Fruit fly (Drosophila melanogaster) whole organism, wandering third instar larva: ENCODE measurements around the gene sstn.

Experiments used
- OdsH ChIP-seq: fragments of 200-800 bp; sonication (Bioruptor generic); optimal IDR thresholded peaks from 2 replicates; lab custom pipeline; 2016; ENCODE audit warnings: missing biosample characterization, mild to moderate bottlenecking, missing genetic modification characterization
- dsf ChIP-seq: sonication (Bioruptor generic); optimal IDR thresholded peaks from 2 replicates; lab custom pipeline; 2016; ENCODE audit warnings: missing biosample characterization, missing genetic modification characterization, borderline replicate concordance
- h ChIP-seq: fragments of 200-800 bp; sonication (Bioruptor generic); optimal IDR thresholded peaks from 3 replicates; lab custom pipeline; 2016; ENCODE audit warnings: missing biosample characterization, mild to moderate bottlenecking, missing genetic modification characterization
- pan ChIP-seq: fragments of >200 bp; optimal IDR thresholded peaks from 2 replicates; lab custom pipeline; 2017
- psq ChIP-seq: fragments of 200-800 bp; sonication (Bioruptor generic); optimal IDR thresholded peaks from 3 replicates; lab custom pipeline; 2017; ENCODE audit warnings: missing biosample characterization, mild to moderate bottlenecking, missing genetic modification characterization, moderate library complexity
- usp ChIP-seq: fragments of >200 bp; optimal IDR thresholded peaks from 2 replicates; lab custom pipeline; 2017; ENCODE audit warnings: missing biosample characterization, missing genetic modification characterization

- TF ChIP-seq psq (GFP tag; lab: Kevin White, UChicago), result no peak
- TF ChIP-seq OdsH (GFP tag; lab: Kevin White, UChicago), result no peak
- TF ChIP-seq pan, result no peak
- TF ChIP-seq usp (GFP tag; lab: Kevin White, UChicago), result no peak
- no peak for TF ChIP-seq h (GFP tag; lab: Kevin White, UChicago)
- TF ChIP-seq dsf, result no peak
Measured at dm6 chr3L:15089887-15090679, 4.4 kb downstream of the sstn start.
